Fruit fly (Drosophila melanogaster) Kc167 (cell line): Measurements from ENCODE around the gene nbs.

Experiments
- Myc ChIP-seq: fragments of >200 bp; optimal IDR thresholded peaks from 2 replicates; lab custom pipeline; 2017; ENCODE audit warnings: missing external identifiers
- Sin3A ChIP-seq: fragments of >200 bp; optimal IDR thresholded peaks from 2 replicates; lab custom pipeline; 2018; ENCODE audit warnings: missing external identifiers
- h ChIP-seq: fragments of >200 bp; optimal IDR thresholded peaks from 3 replicates; lab custom pipeline; 2018; ENCODE audit warnings: missing external identifiers
- insv ChIP-seq: fragments of >200 bp; optimal IDR thresholded peaks from 3 replicates; lab custom pipeline; 2018; ENCODE audit warnings: missing external identifiers
- psq ChIP-seq: fragments of >200 bp; optimal IDR thresholded peaks from 2 replicates; lab custom pipeline; 2017; ENCODE audit warnings: missing external identifiers
- ttk ChIP-seq: sonication (Bioruptor generic); optimal IDR thresholded peaks from 2 replicates; lab custom pipeline; 2017; ENCODE audit warnings: missing external identifiers

DNA sequence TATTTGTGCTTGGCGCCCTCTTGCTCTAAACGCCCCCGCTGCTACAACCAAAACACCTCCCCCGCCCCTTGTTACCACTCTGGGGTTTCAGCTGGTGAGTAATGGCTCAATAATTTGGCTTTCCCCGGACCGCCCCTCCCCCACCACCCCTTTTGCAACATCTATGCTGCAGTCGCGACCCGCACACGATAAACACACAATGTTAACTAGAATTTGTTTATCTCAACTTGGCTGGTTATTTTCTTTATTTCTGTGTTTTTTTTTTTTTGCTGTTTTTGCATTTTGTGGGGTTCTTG is 42.7 kb upstream of the nbs start:
- TF ChIP-seq h (lab: Kevin White, UChicago) (no peak), Myc (lab: Kevin White, UChicago) (no peak), Sin3A (lab: Kevin White, UChicago) (no peak), psq (no peak), ttk (no peak), insv (lab: Kevin White, UChicago) (no peak)
